Worm (Caenorhabditis elegans) whole organism, L1 larva: ENCODE data around the gene srz-25.

Source experiments
- C04F5.9 ChIP-seq: sonication (generic microtip); optimal IDR thresholded peaks from 2 replicates; lab custom pipeline; 2016; ENCODE audit warnings: missing genetic modification characterization, missing compliant biosample characterization
- C34B4.2 ChIP-seq: sonication (generic microtip); optimal IDR thresholded peaks from 2 replicates; lab custom pipeline; 2017; ENCODE audit warnings: mild to moderate bottlenecking, missing genetic modification characterization, missing compliant biosample characterization
- aha-1 ChIP-seq: fragments of 150-350 bp; optimal IDR thresholded peaks from 2 replicates; lab custom pipeline; 2014; ENCODE audit warnings: missing biosample characterization, missing genetic modification characterization
- alr-1 ChIP-seq: fragments of 200-800 bp; sonication (Bioruptor generic); optimal IDR thresholded peaks from 2 replicates; lab custom pipeline; 2018; ENCODE audit warnings: borderline replicate concordance, mild to moderate bottlenecking, missing genetic modification characterization, missing compliant biosample characterization
- ama-1 ChIP-seq: fragments of 150-350 bp; optimal IDR thresholded peaks from 2 replicates; lab custom pipeline; 2014
- blmp-1 ChIP-seq: fragments of 150-350 bp; optimal IDR thresholded peaks from 2 replicates; lab custom pipeline; 2014; ENCODE audit warnings: missing biosample characterization, missing genetic modification characterization
- ceh-8 ChIP-seq: fragments of 200-800 bp; sonication (Bioruptor generic); optimal IDR thresholded peaks from 2 replicates; lab custom pipeline; 2018; ENCODE audit warnings: mild to moderate bottlenecking, missing genetic modification characterization, moderate library complexity, missing compliant biosample characterization
- ceh-88 ChIP-seq: fragments of 200-800 bp; sonication (Bioruptor generic); IDR thresholded peaks from 2 replicates; pipeline ENCODE4 v1.3.6; 2022; ENCODE audit warnings: missing genetic modification characterization, missing compliant biosample characterization
- ceh-90 ChIP-seq: sonication (generic microtip); optimal IDR thresholded peaks from 2 replicates; lab custom pipeline; 2016; ENCODE audit warnings: missing genetic modification characterization, missing compliant biosample characterization
- dpl-1 ChIP-seq, 3 experiments: fragments of 150-350 bp in 2 of 3; sonication (generic microtip) in 1 of 3; optimal IDR thresholded peaks; 2 replicates each; lab custom pipeline; 2014 to 2017; ENCODE audit warnings: missing biosample characterization in 3 of 3, missing genetic modification characterization in 3 of 3, missing genetic modification reagents in 3 of 3
- efl-3 ChIP-seq: fragments of 200-800 bp; sonication (Bioruptor generic); optimal IDR thresholded peaks from 2 replicates; lab custom pipeline; 2018; ENCODE audit warnings: mild to moderate bottlenecking, missing genetic modification characterization, missing compliant biosample characterization
- egl-13 ChIP-seq: sonication (generic microtip); optimal IDR thresholded peaks from 2 replicates; lab custom pipeline; 2016; ENCODE audit warnings: missing genotype, missing genetic modification reagents, missing genetic modification characterization, missing compliant biosample characterization
- fkh-4 ChIP-seq: sonication (generic microtip); optimal IDR thresholded peaks from 2 replicates; lab custom pipeline; 2016; ENCODE audit warnings: missing compliant biosample characterization, missing genetic modification characterization, borderline replicate concordance
- fkh-8 ChIP-seq: sonication (generic microtip); optimal IDR thresholded peaks from 2 replicates; lab custom pipeline; 2016; ENCODE audit warnings: mild to moderate bottlenecking, missing genetic modification characterization, missing compliant biosample characterization
- hpl-2 ChIP-seq: fragments of 150-350 bp; optimal IDR thresholded peaks from 2 replicates; lab custom pipeline; 2014; ENCODE audit warnings: missing biosample characterization, missing genetic modification reagents, missing genetic modification characterization
- irx-1 ChIP-seq: sonication (generic microtip); optimal IDR thresholded peaks from 2 replicates; lab custom pipeline; 2016; ENCODE audit warnings: missing genetic modification characterization, missing compliant biosample characterization
- jun-1 ChIP-seq: fragments of 150-350 bp; optimal IDR thresholded peaks from 2 replicates; lab custom pipeline; 2014; ENCODE audit warnings: missing biosample characterization, missing genetic modification reagents, missing genetic modification characterization
- lin-13 ChIP-seq: fragments of 150-350 bp; optimal IDR thresholded peaks from 2 replicates; lab custom pipeline; 2014; ENCODE audit warnings: missing biosample characterization, missing genetic modification reagents, missing genetic modification characterization
- lin-15B ChIP-seq: fragments of 150-350 bp; sonication (generic microtip); optimal IDR thresholded peaks from 3 replicates; lab custom pipeline; 2014; ENCODE audit warnings: missing biosample characterization, missing genetic modification characterization
- lin-35 ChIP-seq, 2 experiments: fragments of 150-350 bp; optimal IDR thresholded peaks; 2 replicates each; lab custom pipeline; 2014; ENCODE audit warnings: missing biosample characterization in 2 of 2, missing genetic modification characterization in 2 of 2, missing genetic modification reagents in 2 of 2
- mdl-1 ChIP-seq, 2 experiments: fragments of 150-350 bp; optimal IDR thresholded peaks; 2 replicates each; lab custom pipeline; 2014 to 2017; ENCODE audit warnings: missing biosample characterization in 2 of 2, missing genetic modification characterization in 2 of 2, inconsistent platforms in 1 of 2
- mef-2 ChIP-seq: fragments of 150-350 bp; optimal IDR thresholded peaks from 2 replicates; lab custom pipeline; 2014; ENCODE audit warnings: missing biosample characterization, missing genetic modification characterization
- mep-1 ChIP-seq: fragments of 150-350 bp; optimal IDR thresholded peaks from 2 replicates; lab custom pipeline; 2014; ENCODE audit warnings: missing biosample characterization, missing genetic modification characterization
- nhr-11 ChIP-seq: fragments of 150-350 bp; optimal IDR thresholded peaks from 2 replicates; lab custom pipeline; 2014; ENCODE audit warnings: missing biosample characterization, missing genetic modification characterization
- nhr-12 ChIP-seq: sonication (generic microtip); optimal IDR thresholded peaks from 2 replicates; lab custom pipeline; 2017; ENCODE audit warnings: missing biosample characterization, missing genetic modification characterization
- nhr-19 ChIP-seq: fragments of 200-800 bp; sonication (Bioruptor generic); conservative IDR thresholded peaks from 2 replicates; pipeline ENCODE4 v1.3.6; 2022; ENCODE audit warnings: missing genetic modification characterization, missing compliant biosample characterization
- nhr-47 ChIP-seq: sonication (generic microtip); optimal IDR thresholded peaks from 2 replicates; lab custom pipeline; 2016; ENCODE audit warnings: mild to moderate bottlenecking, missing genetic modification characterization, moderate library complexity, missing compliant biosample characterization
- nhr-71 ChIP-seq: sonication (generic microtip); optimal IDR thresholded peaks from 2 replicates; lab custom pipeline; 2016; ENCODE audit warnings: mild to moderate bottlenecking, missing genetic modification characterization, moderate library complexity, missing compliant biosample characterization
- nhr-84 ChIP-seq: sonication (generic microtip); optimal IDR thresholded peaks from 2 replicates; lab custom pipeline; 2017; ENCODE audit warnings: missing biosample characterization, missing genetic modification characterization
- nhr-90 ChIP-seq: sonication (generic microtip); optimal IDR thresholded peaks from 2 replicates; lab custom pipeline; 2016; ENCODE audit warnings: mild to moderate bottlenecking, missing genetic modification characterization, missing compliant biosample characterization; ENCODE audit not compliant: poor library complexity
- pax-3 ChIP-seq: fragments of 200-800 bp; sonication (Bioruptor generic); optimal IDR thresholded peaks from 2 replicates; lab custom pipeline; 2018; ENCODE audit warnings: mild to moderate bottlenecking, missing genetic modification characterization, moderate library complexity, missing compliant biosample characterization
- pqm-1 ChIP-seq: sonication (generic microtip); optimal IDR thresholded peaks from 3 replicates; lab custom pipeline; 2017; ENCODE audit warnings: missing biosample characterization, missing genetic modification characterization
- rnt-1 ChIP-seq: sonication (generic microtip); optimal IDR thresholded peaks from 2 replicates; lab custom pipeline; 2016; ENCODE audit warnings: mild to moderate bottlenecking, missing genetic modification characterization, moderate library complexity, missing compliant biosample characterization
- snpc-4 ChIP-seq: fragments of 150-350 bp; optimal IDR thresholded peaks from 2 replicates; lab custom pipeline; 2014; ENCODE audit warnings: missing biosample characterization, missing genetic modification characterization
- snu-23 ChIP-seq: sonication (generic microtip); optimal IDR thresholded peaks from 2 replicates; lab custom pipeline; 2016; ENCODE audit warnings: missing genetic modification characterization, missing compliant biosample characterization
- sup-37 ChIP-seq: fragments of 200-800 bp; sonication (Bioruptor generic); optimal IDR thresholded peaks from 2 replicates; lab custom pipeline; 2018; ENCODE audit warnings: mild to moderate bottlenecking, missing genetic modification characterization, missing compliant biosample characterization
- tlp-1 ChIP-seq: fragments of 150-350 bp; optimal IDR thresholded peaks from 2 replicates; lab custom pipeline; 2014; ENCODE audit warnings: missing biosample characterization, missing genetic modification characterization
- unc-62 ChIP-seq: fragments of 150-350 bp; optimal IDR thresholded peaks from 2 replicates; lab custom pipeline; 2014; ENCODE audit warnings: missing biosample characterization, missing genetic modification reagents, missing genetic modification characterization
- unc-86 ChIP-seq: sonication (generic microtip); optimal IDR thresholded peaks from 2 replicates; lab custom pipeline; 2016; ENCODE audit warnings: missing genetic modification characterization, missing compliant biosample characterization
- vab-15 ChIP-seq: sonication (generic microtip); optimal IDR thresholded peaks from 2 replicates; lab custom pipeline; 2017; ENCODE audit warnings: missing genotype, mild to moderate bottlenecking, missing genetic modification characterization, missing compliant biosample characterization
- ztf-11 ChIP-seq, 2 experiments: sonication (generic microtip); optimal IDR thresholded peaks; 2 replicates each; lab custom pipeline; 2016 to 2017; ENCODE audit warnings: missing genetic modification characterization in 2 of 2, missing biosample characterization in 1 of 2, missing compliant biosample characterization in 1 of 2

srz-25 gene

ce11 chrV:17540295-17540694 is at the start of gene srz-25:
Gene srz-25 (plus strand): TSS chrV:17540595.
- TF ChIP-seq efl-3 (GFP tag; lab: Kevin White, UChicago), result no peak
- no peak for TF ChIP-seq ceh-88 (GFP tag; lab: Robert Waterston, UW)
- TF ChIP-seq nhr-71 (tag; lab: Kevin White, UChicago), result no peak
- no peak for TF ChIP-seq snpc-4 (tag; lab: Kevin White, UChicago)
- TF ChIP-seq snu-23 (GFP tag; lab: Kevin White, UChicago), result no peak
- no peak for TF ChIP-seq mep-1
- TF ChIP-seq mef-2 (tag; lab: Kevin White, UChicago), result no peak
- TF ChIP-seq unc-86 (tag; lab: Kevin White, UChicago), result no peak
- TF ChIP-seq ztf-11 (tag; optimal IDR thresholded peaks at IDR 0.05; lab: Kevin White, UChicago), result no peak
- TF ChIP-seq unc-62 (GFP tag; lab: Kevin White, UChicago), result no peak
- no peak for TF ChIP-seq mdl-1 (tag; optimal IDR thresholded peaks at IDR 0.05; lab: Kevin White, UChicago)
- TF ChIP-seq ceh-8 (GFP tag; lab: Kevin White, UChicago), result no peak
- TF ChIP-seq nhr-47 (tag; lab: Kevin White, UChicago), result no peak
- TF ChIP-seq hpl-2 (GFP tag; lab: Kevin White, UChicago), result no peak
- TF ChIP-seq, all 84 proteins: peak for 0

- TF ChIP-seq aha-1 (tag; lab: Kevin White, UChicago), result no peak
- TF ChIP-seq rnt-1 (tag; lab: Kevin White, UChicago), result no peak
- no peak for TF ChIP-seq C04F5.9 (tag; lab: Kevin White, UChicago)
- TF ChIP-seq blmp-1 (tag; lab: Kevin White, UChicago), result no peak
- TF ChIP-seq nhr-84, result no peak
- TF ChIP-seq nhr-90 (tag; lab: Kevin White, UChicago), result no peak
- no peak for TF ChIP-seq sup-37 (GFP tag; lab: Kevin White, UChicago)
- TF ChIP-seq ceh-90 (tag; lab: Kevin White, UChicago), result no peak
- no peak for TF ChIP-seq nhr-19 (GFP tag; lab: Robert Waterston, UW)
- TF ChIP-seq pqm-1 (tag; lab: Kevin White, UChicago), result no peak
Measured at ce11 chrV:17493732-17494131, 46.7 kb upstream of the srz-25 start, which contains the start of gene fbxa-102. Gene fbxa-102 (minus strand): TSS chrV:17493832.

- no peak for TF ChIP-seq unc-86 (tag; lab: Kevin White, UChicago)
- no peak for TF ChIP-seq fkh-4 (tag; lab: Kevin White, UChicago)
- TF ChIP-seq nhr-47 (tag; lab: Kevin White, UChicago), result no peak
- TF ChIP-seq ceh-90 (tag; lab: Kevin White, UChicago), result no peak
Measured at ce11 chrV:17496071-17496470, 44.3 kb upstream of the srz-25 start, which contains the start of gene srh-118. Gene srh-118 (minus strand): TSS chrV:17496171.

- TF ChIP-seq lin-13 (GFP tag; lab: Kevin White, UChicago) (no peak), C34B4.2 (tag; lab: Kevin White, UChicago) (no peak), irx-1 (tag; lab: Kevin White, UChicago) (no peak), lin-35 (GFP tag; optimal IDR thresholded peaks at IDR 0.05; lab: Kevin White, UChicago) (no peak), tlp-1 (no peak), snpc-4 (tag; lab: Kevin White, UChicago) (no peak), nhr-11 (tag; lab: Kevin White, UChicago) (no peak), fkh-8 (no peak), alr-1 (tag; lab: Kevin White, UChicago) (no peak), egl-13 (tag; lab: Kevin White, UChicago) (no peak), jun-1 (tag; lab: Kevin White, UChicago) (no peak), dpl-1 (GFP tag; optimal IDR thresholded peaks at IDR 0.05; lab: Kevin White, UChicago) (no peak), fkh-4 (tag; lab: Kevin White, UChicago) (no peak), ama-1 (lab: Kevin White, UChicago) (no peak), vab-15 (no peak), lin-15B (tag; lab: Kevin White, UChicago) (no peak), nhr-12 (tag; lab: Kevin White, UChicago) (no peak), pax-3 (tag; lab: Kevin White, UChicago) (no peak)
Measured at ce11 chrV:17500055-17500454, 40.3 kb upstream of the srz-25 start.
